Fruit fly (Drosophila melanogaster) whole organism, pupa: ENCODE data around the gene CG13738.

Experiments
- CG12605 ChIP-seq: fragments of 200-800 bp; sonication (Bioruptor generic); IDR thresholded peaks from 2 replicates; pipeline ENCODE4 v1.3.6; 2022; ENCODE audit warnings: missing biosample characterization, missing genetic modification characterization
- CG13204 ChIP-seq: fragments of 200-800 bp; sonication (Bioruptor generic); optimal IDR thresholded peaks from 2 replicates; lab custom pipeline; 2018; ENCODE audit warnings: missing biosample characterization, mild to moderate bottlenecking, missing genetic modification characterization, moderate library complexity
- CG32121 ChIP-seq: fragments of 200-800 bp; sonication (Bioruptor generic); IDR thresholded peaks from 2 replicates; pipeline ENCODE4 v1.3.6; 2022; ENCODE audit warnings: missing biosample characterization, missing genetic modification characterization
- CG34367 ChIP-seq: fragments of 200-800 bp; sonication (Bioruptor generic); optimal IDR thresholded peaks from 2 replicates; lab custom pipeline; 2018; ENCODE audit warnings: missing biosample characterization, mild to moderate bottlenecking, missing genetic modification characterization
- CG4496 ChIP-seq: fragments of 200-800 bp; sonication (Bioruptor generic); IDR thresholded peaks from 3 replicates; pipeline ENCODE4 v1.3.6; 2022; ENCODE audit warnings: missing biosample characterization, missing genetic modification characterization
- CG8159 ChIP-seq: fragments of 200-800 bp; sonication (Bioruptor generic); optimal IDR thresholded peaks from 3 replicates; lab custom pipeline; 2018; ENCODE audit warnings: missing biosample characterization, mild to moderate bottlenecking, missing genetic modification characterization, moderate library complexity
- D1 ChIP-seq: fragments of 200-800 bp; sonication (Bioruptor generic); optimal IDR thresholded peaks from 2 replicates; lab custom pipeline; 2018; ENCODE audit warnings: missing biosample characterization, mild to moderate bottlenecking, missing genetic modification characterization, moderate library complexity
- rn ChIP-seq: fragments of 200-800 bp; sonication (Bioruptor generic); IDR thresholded peaks from 2 replicates; pipeline ENCODE4 v1.3.6; 2022; ENCODE audit warnings: missing biosample characterization, missing genetic modification characterization

- TF ChIP-seq CG12605 (no peak), D1 (tag; lab: Kevin White, UChicago) (no peak), CG13204 (GFP tag; lab: Kevin White, UChicago) (no peak), CG4496 (no peak), rn (GFP tag; lab: Robert Waterston, UW) (no peak), CG32121 (GFP tag; lab: Robert Waterston, UW) (no peak), CG8159 (tag; lab: Kevin White, UChicago) (no peak), CG34367 (tag; lab: Kevin White, UChicago) (no peak)
These were observed 23.2 kb upstream of the CG13738 start for dm6 chr3L:13996437-13996836.
